Fruit fly (Drosophila melanogaster) whole organism, adult: ENCODE data around the gene sordd1.

ENCODE experiments used
- CG11617 ChIP-seq: fragments of 200-800 bp; sonication (Bioruptor generic); optimal IDR thresholded peaks from 2 replicates; lab custom pipeline; 2017; ENCODE audit warnings: mild to moderate bottlenecking, missing biosample characterization, missing genetic modification reagents, missing genetic modification characterization
- CG12768 ChIP-seq: fragments of 200-800 bp; sonication (Bioruptor generic); optimal IDR thresholded peaks from 2 replicates; lab custom pipeline; 2017; ENCODE audit warnings: missing biosample characterization, missing genetic modification characterization, mild to moderate bottlenecking, moderate library complexity, missing genetic modification reagents
- CG14711 ChIP-seq: fragments of 200-800 bp; sonication (Bioruptor generic); optimal IDR thresholded peaks from 2 replicates; lab custom pipeline; 2018; ENCODE audit warnings: missing biosample characterization, mild to moderate bottlenecking, missing genetic modification characterization, moderate library complexity
- CG1620 ChIP-seq: fragments of 200-800 bp; sonication (Bioruptor generic); optimal IDR thresholded peaks from 2 replicates; lab custom pipeline; 2016; ENCODE audit warnings: missing biosample characterization, missing genetic modification characterization
- CG33017 ChIP-seq: fragments of 200-800 bp; sonication (Bioruptor generic); optimal IDR thresholded peaks from 2 replicates; lab custom pipeline; 2018; ENCODE audit warnings: missing biosample characterization, mild to moderate bottlenecking, missing genetic modification characterization, moderate library complexity
- CG5204 ChIP-seq: fragments of 200-800 bp; sonication (Bioruptor generic); optimal IDR thresholded peaks from 2 replicates; lab custom pipeline; 2016; ENCODE audit warnings: missing biosample characterization, missing genetic modification characterization
- CG7045 ChIP-seq: fragments of 200-800 bp; sonication (Bioruptor generic); optimal IDR thresholded peaks from 2 replicates; lab custom pipeline; 2017; ENCODE audit warnings: missing biosample characterization, mild to moderate bottlenecking, missing genetic modification characterization
- CG7101 ChIP-seq: fragments of 200-800 bp; sonication (Bioruptor generic); optimal IDR thresholded peaks from 2 replicates; lab custom pipeline; 2018; ENCODE audit warnings: missing biosample characterization, mild to moderate bottlenecking, missing genetic modification characterization, moderate library complexity
- Clk ChIP-seq: fragments of 200-800 bp; sonication (Bioruptor generic); optimal IDR thresholded peaks from 2 replicates; lab custom pipeline; 2017; ENCODE audit warnings: missing biosample characterization, missing genetic modification characterization
- Crg-1 ChIP-seq: fragments of 200-800 bp; sonication (Bioruptor generic); optimal IDR thresholded peaks from 2 replicates; lab custom pipeline; 2016; ENCODE audit warnings: missing biosample characterization, missing genetic modification characterization
- Hr96 ChIP-seq: fragments of 200-800 bp; sonication (Bioruptor generic); optimal IDR thresholded peaks from 2 replicates; lab custom pipeline; 2016; ENCODE audit warnings: missing biosample characterization, missing genetic modification characterization
- Mnt ChIP-seq: fragments of 200-800 bp; sonication (Bioruptor generic); optimal IDR thresholded peaks from 2 replicates; lab custom pipeline; 2016; ENCODE audit warnings: missing biosample characterization, mild to moderate bottlenecking, missing genetic modification characterization
- bab1 ChIP-seq: fragments of 200-800 bp; sonication (Bioruptor generic); optimal IDR thresholded peaks from 3 replicates; lab custom pipeline; 2019; ENCODE audit warnings: missing biosample characterization, mild to moderate bottlenecking, missing genetic modification characterization, moderate library complexity
- cic ChIP-seq: fragments of 200-800 bp; sonication (Bioruptor generic); optimal IDR thresholded peaks from 2 replicates; lab custom pipeline; 2017; ENCODE audit warnings: missing biosample characterization, mild to moderate bottlenecking, missing genetic modification characterization, moderate library complexity
- cnc ChIP-seq, 2 experiments: fragments of >200 bp; optimal IDR thresholded peaks; 2 replicates each; lab custom pipeline; 2017
- kay ChIP-seq: fragments of 200-800 bp; sonication (Bioruptor generic); peaks from one replicate; lab custom pipeline; 2016; ENCODE audit warnings: missing biosample characterization, missing genetic modification characterization, borderline replicate concordance
- ovo ChIP-seq: fragments of 200-800 bp; sonication (Bioruptor generic); optimal IDR thresholded peaks from 2 replicates; lab custom pipeline; 2016; ENCODE audit warnings: missing biosample characterization, missing genetic modification characterization
- pad ChIP-seq: fragments of 200-800 bp; sonication (Bioruptor generic); optimal IDR thresholded peaks from 3 replicates; lab custom pipeline; 2017; ENCODE audit warnings: missing biosample characterization, missing genetic modification characterization, mild to moderate bottlenecking, moderate library complexity, missing genetic modification reagents
- tj ChIP-seq: fragments of 200-800 bp; sonication (Bioruptor generic); optimal IDR thresholded peaks from 3 replicates; lab custom pipeline; 2017; ENCODE audit warnings: missing biosample characterization, mild to moderate bottlenecking, missing genetic modification characterization, moderate library complexity
- toe ChIP-seq: fragments of 200-800 bp; sonication (Bioruptor generic); optimal IDR thresholded peaks from 2 replicates; lab custom pipeline; 2016; ENCODE audit warnings: missing biosample characterization, missing genetic modification characterization

Gene sordd1

DNA sequence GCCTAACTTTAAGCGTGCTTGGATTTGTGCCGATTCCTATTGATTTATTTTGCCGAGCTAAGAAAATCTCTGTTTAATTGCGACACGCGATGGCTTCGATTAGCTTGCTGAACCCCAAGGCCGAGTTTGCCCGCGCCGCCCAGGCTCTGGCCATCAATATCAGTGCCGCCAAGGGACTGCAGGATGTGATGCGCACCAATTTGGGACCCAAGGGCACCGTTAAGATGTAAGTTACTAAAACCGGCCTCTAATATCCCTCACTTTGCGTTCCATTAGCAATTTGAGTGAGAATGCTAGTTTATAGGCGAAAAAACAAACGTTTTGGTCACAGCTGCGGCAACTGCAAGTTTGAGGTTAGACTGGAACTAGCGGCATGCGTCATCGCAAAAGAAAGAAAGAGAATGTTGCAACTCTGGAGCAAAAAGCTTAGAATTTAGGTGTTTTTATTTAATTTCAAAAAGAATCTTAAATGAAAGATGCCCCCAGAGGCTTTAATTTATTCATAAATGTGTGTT lies 49.1 kb downstream of the sordd1 start:
- peak; percentile 88 for TF ChIP-seq kay
- peak; percentile 4 for TF ChIP-seq Mnt
- no peak for TF ChIP-seq Crg-1 (GFP tag; lab: Kevin White, UChicago)

DNA sequence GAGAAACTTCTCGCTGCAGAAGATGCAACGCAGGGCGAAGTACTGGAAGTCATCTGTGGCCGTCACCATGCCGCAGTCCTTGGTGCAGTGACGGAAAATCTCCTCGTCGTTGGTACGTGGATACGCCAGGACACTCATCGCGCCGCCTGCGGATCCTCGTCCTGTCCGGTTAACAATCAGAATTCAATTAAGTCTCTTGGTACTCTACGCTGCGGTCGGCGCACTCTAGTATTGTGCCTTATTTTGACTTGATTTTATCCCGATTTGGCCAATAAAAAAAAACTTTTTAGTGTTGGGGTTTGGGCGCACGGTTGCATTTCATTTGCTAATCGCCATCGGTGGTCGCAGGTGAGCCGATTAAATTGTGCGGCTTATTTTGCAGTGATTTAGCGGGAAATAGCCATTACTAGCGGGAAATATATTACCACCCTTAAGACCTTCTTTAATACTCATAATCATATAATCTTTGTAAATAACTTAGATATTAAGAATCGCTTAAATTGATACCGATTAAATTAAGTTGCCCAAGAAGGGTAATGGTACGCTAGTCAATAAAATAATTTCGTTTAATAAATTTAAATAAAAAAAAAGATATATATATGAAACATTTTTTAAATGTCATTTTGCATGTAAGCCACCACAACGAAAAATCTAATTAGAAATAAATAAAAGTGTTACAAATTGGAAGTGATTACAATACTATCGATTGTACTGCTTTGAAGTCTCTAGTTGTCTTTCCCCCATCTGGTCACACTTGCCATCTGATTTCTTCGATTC lies 49.7 kb downstream of the sordd1 start, which contains the start of the genes CG8944 and CCT6:
Gene CG8944 (minus strand): TSS at position 327 of the 777 bp plus-strand sequence.
Gene CCT6 (plus strand): TSS at position 744 of the 777 bp plus-strand sequence.
- TF ChIP-seq tj (GFP tag; lab: Kevin White, UChicago) (peak; percentile 18), Mnt (peak; percentile 34), Crg-1 (GFP tag; lab: Kevin White, UChicago) (no peak), toe (no peak), cic (GFP tag; lab: Kevin White, UChicago) (no peak), kay (no peak), CG7045 (GFP tag; lab: Kevin White, UChicago) (no peak), CG33017 (tag; lab: Kevin White, UChicago) (no peak), bab1 (GFP tag; lab: Kevin White, UChicago) (no peak), Hr96 (GFP tag; lab: Kevin White, UChicago) (no peak), CG11617 (GFP tag; lab: Kevin White, UChicago) (peak; percentile 49), CG1620 (GFP tag; lab: Kevin White, UChicago) (peak; percentile 21), cnc (optimal IDR thresholded peaks at IDR 0.05; lab: Kevin White, UChicago) (no peak), CG5204 (GFP tag; lab: Kevin White, UChicago) (no peak), pad (GFP tag; lab: Kevin White, UChicago) (no peak), CG12768 (GFP tag; lab: Kevin White, UChicago) (peak; percentile 5), ovo (GFP tag; lab: Kevin White, UChicago) (peak; percentile 22), Clk (GFP tag; lab: Kevin White, UChicago) (no peak), CG14711 (tag; lab: Kevin White, UChicago) (no peak), CG7101 (peak; percentile 49)
